Worm (Caenorhabditis elegans) whole organism, L3 larva: Measurements from ENCODE around the gene srt-30.

ENCODE experiments used
- ZK546.5 ChIP-seq: sonication (generic microtip); optimal IDR thresholded peaks from 2 replicates; lab custom pipeline; 2017; ENCODE audit warnings: missing biosample characterization, missing genetic modification characterization
- aly-2 ChIP-seq: fragments of 150-350 bp; optimal IDR thresholded peaks from 2 replicates; lab custom pipeline; 2014; ENCODE audit warnings: missing biosample characterization, missing genetic modification characterization
- ama-1 ChIP-seq: fragments of 150-350 bp; optimal IDR thresholded peaks from 2 replicates; lab custom pipeline; 2018
- ceh-16 ChIP-seq: sonication (generic microtip); optimal IDR thresholded peaks from 2 replicates; lab custom pipeline; 2017; ENCODE audit warnings: missing biosample characterization, missing genetic modification characterization
- egl-5 ChIP-seq: fragments of 150-350 bp; optimal IDR thresholded peaks from 2 replicates; lab custom pipeline; 2017; ENCODE audit warnings: missing biosample characterization, missing genetic modification reagents, missing genetic modification characterization, inconsistent platforms
- elt-2 ChIP-seq: sonication (generic microtip); optimal IDR thresholded peaks from 2 replicates; lab custom pipeline; 2016; ENCODE audit warnings: missing genetic modification reagents, mild to moderate bottlenecking, missing genetic modification characterization, missing compliant biosample characterization
- elt-3 ChIP-seq, 3 experiments: fragments of 150-350 bp in 1 of 3; sonication (generic microtip) in 2 of 3; optimal IDR thresholded peaks; 2 replicates in 2 of 3; 4 replicates in 1 of 3; lab custom pipeline; 2014 to 2017; ENCODE audit warnings: missing biosample characterization in 3 of 3, missing genetic modification characterization in 3 of 3
- eor-1 ChIP-seq, 2 experiments: fragments of 150-350 bp; optimal IDR thresholded peaks; 2 replicates each; lab custom pipeline; 2014 to 2018; ENCODE audit warnings: missing biosample characterization in 2 of 2, missing genetic modification characterization in 2 of 2
- fkh-10 ChIP-seq: sonication (generic microtip); optimal IDR thresholded peaks from 2 replicates; lab custom pipeline; 2017; ENCODE audit warnings: missing biosample characterization, missing genetic modification reagents, missing genetic modification characterization
- fos-1 ChIP-seq: fragments of 150-350 bp; optimal IDR thresholded peaks from 2 replicates; lab custom pipeline; 2014; ENCODE audit warnings: missing biosample characterization, missing genetic modification characterization
- hmg-11 ChIP-seq: sonication (generic microtip); optimal IDR thresholded peaks from 2 replicates; lab custom pipeline; 2016; ENCODE audit warnings: missing genetic modification characterization, missing compliant biosample characterization
- lin-39 ChIP-seq: fragments of 150-350 bp; optimal IDR thresholded peaks from 2 replicates; lab custom pipeline; 2018; ENCODE audit warnings: missing biosample characterization, missing genetic modification reagents, missing genetic modification characterization
- lsy-12 ChIP-seq: sonication (generic microtip); optimal IDR thresholded peaks from 2 replicates; lab custom pipeline; 2016; ENCODE audit warnings: mild to moderate bottlenecking, missing genetic modification characterization, missing compliant biosample characterization
- mdl-1 ChIP-seq: fragments of 150-350 bp; optimal IDR thresholded peaks from 2 replicates; lab custom pipeline; 2014; ENCODE audit warnings: missing biosample characterization, missing genetic modification characterization
- mml-1 ChIP-seq: fragments of 150-350 bp; sonication (generic microtip); optimal IDR thresholded peaks from 3 replicates; lab custom pipeline; 2014; ENCODE audit warnings: missing biosample characterization, missing genetic modification characterization
- nhr-11 ChIP-seq: fragments of 150-350 bp; optimal IDR thresholded peaks from 2 replicates; lab custom pipeline; 2014; ENCODE audit warnings: missing biosample characterization, missing genetic modification characterization
- nhr-12 ChIP-seq: fragments of 150-350 bp; optimal IDR thresholded peaks from 2 replicates; lab custom pipeline; 2014; ENCODE audit warnings: missing biosample characterization, missing genetic modification characterization
- nhr-237 ChIP-seq: fragments of 150-350 bp; optimal IDR thresholded peaks from 2 replicates; lab custom pipeline; 2014; ENCODE audit warnings: missing biosample characterization, missing genetic modification characterization
- nhr-25 ChIP-seq: sonication (generic microtip); optimal IDR thresholded peaks from 2 replicates; lab custom pipeline; 2017; ENCODE audit warnings: missing biosample characterization, missing genetic modification characterization
- nhr-28 ChIP-seq: fragments of 150-350 bp; optimal IDR thresholded peaks from 2 replicates; lab custom pipeline; 2014; ENCODE audit warnings: missing biosample characterization, missing genetic modification characterization
- nhr-43 ChIP-seq: sonication (generic microtip); optimal IDR thresholded peaks from 2 replicates; lab custom pipeline; 2016; ENCODE audit warnings: mild to moderate bottlenecking, missing genetic modification characterization, missing compliant biosample characterization; ENCODE audit not compliant: poor library complexity, severe bottlenecking
- nhr-67 ChIP-seq: fragments of 150-350 bp; optimal IDR thresholded peaks from 2 replicates; lab custom pipeline; 2014; ENCODE audit warnings: missing biosample characterization, missing genetic modification characterization
- pha-4 ChIP-seq: fragments of 150-350 bp; optimal IDR thresholded peaks from 2 replicates; lab custom pipeline; 2014; ENCODE audit warnings: missing biosample characterization, missing genetic modification reagents, missing genetic modification characterization
- pqm-1 ChIP-seq: fragments of 150-350 bp; optimal IDR thresholded peaks from 2 replicates; lab custom pipeline; 2017; ENCODE audit warnings: missing biosample characterization, missing genetic modification characterization, inconsistent platforms
- sea-2 ChIP-seq: fragments of 150-350 bp; sonication (generic microtip); optimal IDR thresholded peaks from 4 replicates; lab custom pipeline; 2014; ENCODE audit warnings: missing biosample characterization, missing genetic modification reagents, missing genetic modification characterization
- tbx-2 ChIP-seq: sonication (generic microtip); optimal IDR thresholded peaks from 2 replicates; lab custom pipeline; 2016; ENCODE audit warnings: mild to moderate bottlenecking, missing genetic modification characterization, missing compliant biosample characterization
- unc-39 ChIP-seq: sonication (generic microtip); optimal IDR thresholded peaks from 4 replicates; lab custom pipeline; 2017; ENCODE audit warnings: missing biosample characterization, missing genetic modification characterization
- unc-62 ChIP-seq: fragments of 150-350 bp; sonication (generic microtip); optimal IDR thresholded peaks from 4 replicates; lab custom pipeline; 2014; ENCODE audit warnings: missing biosample characterization, missing genetic modification reagents, missing genetic modification characterization
- zag-1 ChIP-seq: fragments of 150-350 bp; optimal IDR thresholded peaks from 2 replicates; lab custom pipeline; 2014; ENCODE audit warnings: missing biosample characterization, missing genetic modification characterization
- ztf-4 ChIP-seq: fragments of 150-350 bp; optimal IDR thresholded peaks from 2 replicates; lab custom pipeline; 2014; ENCODE audit warnings: missing biosample characterization, missing genetic modification characterization

Gene srt-30

ce11 chrV:3790424-3790823, 9.9 kb downstream of the srt-30 start:
- TF ChIP-seq nhr-237 (tag; lab: Kevin White, UChicago) (no peak), unc-62 (GFP tag; lab: Kevin White, UChicago) (no peak)

- TF ChIP-seq egl-5 (tag; lab: Kevin White, UChicago), result no peak
- no peak for TF ChIP-seq ztf-4 (tag; lab: Kevin White, UChicago)
- no peak for TF ChIP-seq nhr-43 (tag; lab: Kevin White, UChicago)
- no peak for TF ChIP-seq zag-1 (tag; lab: Kevin White, UChicago)
- TF ChIP-seq ZK546.5 (tag; lab: Kevin White, UChicago), result no peak
- TF ChIP-seq elt-2 (tag; lab: Kevin White, UChicago), result no peak
- TF ChIP-seq eor-1 (tag; optimal IDR thresholded peaks at IDR 0.05; lab: Kevin White, UChicago), result no peak
- no peak for TF ChIP-seq nhr-67
- TF ChIP-seq, all 47 proteins: peak for 0
These were observed 10.5 kb downstream of the srt-30 start, which contains the start of gene R08F11.7 for ce11 chrV:3789770-3790169. Gene R08F11.7, plus strand, starts transcription at chrV:3790070.

DNA sequence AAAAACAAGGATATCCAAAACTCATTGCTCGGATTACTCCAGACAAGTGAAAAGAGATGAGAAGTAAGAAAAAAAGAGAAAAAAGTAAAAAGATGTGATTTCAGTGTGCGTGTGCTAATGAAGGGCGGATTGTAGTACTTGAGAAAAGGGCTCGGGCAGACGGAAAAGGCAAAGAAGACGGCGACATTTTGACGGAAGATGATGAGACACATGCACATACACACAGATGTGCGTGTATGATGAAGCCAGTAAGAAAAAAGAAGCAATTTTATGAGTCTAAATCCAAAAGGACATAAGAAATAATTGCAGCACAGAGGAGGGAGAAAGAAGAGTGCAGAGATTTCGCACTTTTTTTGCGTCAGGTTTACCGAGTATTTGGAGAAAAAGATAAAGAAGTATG, 11.7 kb downstream of the srt-30 start:
- TF ChIP-seq nhr-43 (tag; lab: Kevin White, UChicago) (no peak), nhr-237 (tag; lab: Kevin White, UChicago) (no peak), ceh-16 (tag; lab: Kevin White, UChicago) (no peak), fos-1 (tag; lab: Kevin White, UChicago) (no peak), fkh-10 (GFP tag; lab: Kevin White, UChicago) (peak; percentile 22), tbx-2 (no peak)

DNA sequence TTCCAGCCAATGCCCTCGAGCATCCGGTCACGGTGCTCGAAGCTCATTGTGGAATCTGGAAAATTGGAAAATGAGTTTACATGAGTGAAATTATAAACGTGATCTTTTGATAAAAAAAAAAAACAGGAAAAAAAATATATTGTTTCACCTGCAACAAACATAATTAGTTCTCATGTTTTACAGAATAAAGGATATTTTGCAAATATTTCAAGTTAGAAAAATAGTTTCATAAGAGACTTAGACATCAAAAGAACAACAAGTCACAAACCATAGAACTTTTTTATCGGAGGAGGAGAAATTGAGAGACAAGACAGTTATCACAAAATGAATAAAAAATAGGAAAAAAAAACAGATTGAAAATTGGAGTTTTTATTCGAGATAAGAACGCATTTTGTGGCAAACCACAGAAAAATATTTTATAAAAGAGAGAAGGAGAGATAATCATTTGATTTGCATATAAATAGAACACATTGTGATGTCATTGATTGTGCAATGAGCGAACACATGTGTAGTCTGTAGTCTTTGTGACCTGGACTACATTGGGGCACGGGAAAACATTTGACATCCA, 16.0 kb downstream of the srt-30 start, which contains the start of gene R08F11.1:
TSS of gene R08F11.1 (minus strand) at position 51 of the 568 bp plus-strand sequence.
- TF ChIP-seq ztf-4 (tag; lab: Kevin White, UChicago) (no peak), pqm-1 (peak; percentile 42), unc-39 (tag; lab: Kevin White, UChicago) (no peak), mdl-1 (tag; lab: Kevin White, UChicago) (no peak), zag-1 (tag; lab: Kevin White, UChicago) (no peak), elt-2 (tag; lab: Kevin White, UChicago) (peak; percentile 92), nhr-12 (tag; lab: Kevin White, UChicago) (no peak), ceh-16 (tag; lab: Kevin White, UChicago) (no peak), lin-39 (tag; lab: Kevin White, UChicago) (no peak), fos-1 (tag; lab: Kevin White, UChicago) (no peak), elt-3 (tag; optimal IDR thresholded peaks at IDR 0.05; lab: Kevin White, UChicago) (no peak), aly-2 (tag; lab: Kevin White, UChicago) (no peak), nhr-25 (tag; lab: Kevin White, UChicago) (no peak), ama-1 (lab: Kevin White, UChicago) (no peak), fkh-10 (GFP tag; lab: Kevin White, UChicago) (no peak), nhr-237 (tag; lab: Kevin White, UChicago) (no peak), mml-1 (tag; lab: Kevin White, UChicago) (no peak), hmg-11 (tag; lab: Kevin White, UChicago) (no peak), pha-4 (tag; lab: Kevin White, UChicago) (peak; percentile 18), sea-2 (GFP tag; lab: Kevin White, UChicago) (no peak), lsy-12 (tag; lab: Kevin White, UChicago) (no peak), unc-62 (GFP tag; lab: Kevin White, UChicago) (no peak), nhr-28 (no peak)

DNA sequence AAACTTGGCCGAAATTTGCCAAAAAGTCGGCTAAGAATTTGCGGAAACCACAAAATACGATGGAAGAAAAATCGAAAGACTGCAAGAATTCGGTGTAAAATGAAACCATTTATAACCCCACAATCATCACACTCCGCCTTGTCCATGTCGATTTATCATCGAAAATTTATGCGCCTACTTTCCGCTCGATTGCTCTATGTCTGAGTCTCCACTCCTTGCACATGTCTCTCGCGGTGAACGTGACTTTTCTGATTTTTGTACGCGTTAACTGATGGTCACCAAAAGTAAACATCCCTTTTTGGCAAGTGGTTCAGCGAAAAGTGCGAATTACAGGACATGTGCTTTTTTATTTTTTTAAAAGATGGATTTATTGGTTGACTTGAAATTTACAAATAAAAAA, 23.3 kb downstream of the srt-30 start:
- TF ChIP-seq unc-62 (GFP tag; lab: Kevin White, UChicago), result no peak
- TF ChIP-seq ZK546.5 (tag; lab: Kevin White, UChicago), result no peak
- TF ChIP-seq nhr-67, result no peak
- TF ChIP-seq ceh-16 (tag; lab: Kevin White, UChicago), result no peak
- peak; percentile 71 for TF ChIP-seq pha-4 (tag; lab: Kevin White, UChicago)
- no peak for TF ChIP-seq nhr-237 (tag; lab: Kevin White, UChicago)
- TF ChIP-seq fkh-10 (GFP tag; lab: Kevin White, UChicago), result no peak
- TF ChIP-seq pqm-1, result peak; percentile 91
- no peak for TF ChIP-seq sea-2 (GFP tag; lab: Kevin White, UChicago)
- TF ChIP-seq nhr-11 (tag; lab: Kevin White, UChicago), result no peak
- TF ChIP-seq fos-1 (tag; lab: Kevin White, UChicago), result no peak
- no peak for TF ChIP-seq nhr-43 (tag; lab: Kevin White, UChicago)
- no peak for TF ChIP-seq tbx-2
- TF ChIP-seq elt-2 (tag; lab: Kevin White, UChicago), result peak; percentile 62
- TF ChIP-seq, all 47 proteins: peak for 3
